Worm (Caenorhabditis elegans) whole organism, L4 larva: ENCODE data around the gene pho-9.

Experiments used
- F26F4.8 ChIP-seq: fragments of 200-800 bp; sonication (Bioruptor generic); conservative IDR thresholded peaks from 2 replicates; pipeline ENCODE4 v1.3.6; 2022; ENCODE audit warnings: missing genetic modification characterization, missing compliant biosample characterization
- F44E2.7 ChIP-seq: fragments of 200-800 bp; sonication (Bioruptor generic); IDR thresholded peaks from 2 replicates; pipeline ENCODE4 v2.1.2; 2022; ENCODE audit warnings: missing genetic modification characterization, missing compliant biosample characterization
- F49E8.2 ChIP-seq: sonication (generic microtip); optimal IDR thresholded peaks from 2 replicates; lab custom pipeline; 2016; ENCODE audit warnings: missing compliant biosample characterization, mild to moderate bottlenecking, missing genetic modification characterization, borderline replicate concordance
- R02D3.7 ChIP-seq: fragments of 150-350 bp; sonication (generic microtip); optimal IDR thresholded peaks from 3 replicates; lab custom pipeline; 2014; ENCODE audit warnings: missing biosample characterization, missing genetic modification characterization
- Y75B8A.6 ChIP-seq: fragments of 200-800 bp; sonication (Bioruptor generic); IDR thresholded peaks from 2 replicates; pipeline ENCODE4 v1.3.6; 2022; ENCODE audit warnings: missing genetic modification reagents, missing genetic modification characterization, missing compliant biosample characterization
- aha-1 ChIP-seq: fragments of 150-350 bp; peaks from one replicate; lab custom pipeline; 2014; ENCODE audit warnings: missing biosample characterization, missing genetic modification characterization
- ama-1 ChIP-seq: fragments of 150-350 bp; optimal IDR thresholded peaks from 2 replicates; lab custom pipeline; 2014; ENCODE audit warnings: inconsistent platforms, mixed read lengths
- attf-4 ChIP-seq: sonication (generic microtip); optimal IDR thresholded peaks from 3 replicates; lab custom pipeline; 2017; ENCODE audit warnings: missing biosample characterization, missing genetic modification characterization
- ceh-28 ChIP-seq: fragments of 150-350 bp; optimal IDR thresholded peaks from 2 replicates; lab custom pipeline; 2014; ENCODE audit warnings: missing biosample characterization, missing genetic modification reagents, missing genetic modification characterization
- ceh-32 ChIP-seq: sonication (generic microtip); optimal IDR thresholded peaks from 2 replicates; lab custom pipeline; 2016; ENCODE audit warnings: mild to moderate bottlenecking, missing genetic modification characterization, missing compliant biosample characterization; ENCODE audit not compliant: poor library complexity
- ceh-62 ChIP-seq: sonication (generic microtip); optimal IDR thresholded peaks from 2 replicates; lab custom pipeline; 2017; ENCODE audit warnings: missing biosample characterization, missing genetic modification characterization
- ceh-82 ChIP-seq: sonication (generic microtip); optimal IDR thresholded peaks from 2 replicates; lab custom pipeline; 2017; ENCODE audit warnings: missing biosample characterization, missing genetic modification characterization
- ces-1 ChIP-seq: fragments of 150-350 bp; sonication (generic microtip); optimal IDR thresholded peaks from 4 replicates; lab custom pipeline; 2014; ENCODE audit warnings: missing biosample characterization, missing genetic modification reagents, missing genetic modification characterization
- cey-2 ChIP-seq: sonication (generic microtip); optimal IDR thresholded peaks from 3 replicates; lab custom pipeline; 2017; ENCODE audit warnings: missing genetic modification characterization, mild to moderate bottlenecking, missing compliant biosample characterization, antibody characterized with exemption, borderline replicate concordance; ENCODE audit not compliant: insufficient read depth
- ctbp-1 ChIP-seq: fragments of 200-800 bp; sonication (Bioruptor generic); IDR thresholded peaks from 2 replicates; pipeline ENCODE4 v1.3.6; 2022; ENCODE audit warnings: missing genetic modification reagents, missing genetic modification characterization, missing compliant biosample characterization
- daf-12 ChIP-seq: fragments of 150-350 bp; optimal IDR thresholded peaks from 2 replicates; lab custom pipeline; 2014; ENCODE audit warnings: missing biosample characterization, missing genetic modification reagents, missing genetic modification characterization
- dmd-9 ChIP-seq: fragments of 200-800 bp; sonication (Bioruptor generic); IDR thresholded peaks from 2 replicates; pipeline ENCODE4 v1.3.6; 2022; ENCODE audit warnings: missing genetic modification reagents, missing genetic modification characterization, missing compliant biosample characterization
- duxl-1 ChIP-seq: sonication (generic microtip); optimal IDR thresholded peaks from 2 replicates; lab custom pipeline; 2016; ENCODE audit warnings: mild to moderate bottlenecking, missing genetic modification characterization, moderate library complexity, missing compliant biosample characterization; ENCODE audit not compliant: poor library complexity
- egl-27 ChIP-seq: sonication (generic microtip); optimal IDR thresholded peaks from 3 replicates; lab custom pipeline; 2017; ENCODE audit warnings: missing biosample characterization, missing genetic modification reagents, missing genetic modification characterization
- fos-1 ChIP-seq: fragments of 150-350 bp; optimal IDR thresholded peaks from 2 replicates; lab custom pipeline; 2014; ENCODE audit warnings: missing biosample characterization, missing genetic modification characterization
- hif-1 ChIP-seq, 2 experiments: sonication (generic microtip); optimal IDR thresholded peaks; 2 replicates each; lab custom pipeline; 2016 to 2017; ENCODE audit warnings: missing compliant biosample characterization in 2 of 2, missing genetic modification characterization in 2 of 2, missing genetic modification reagents in 2 of 2, missing genotype in 2 of 2, mild to moderate bottlenecking in 1 of 2
- hmg-1.1 ChIP-seq: fragments of 200-800 bp; sonication (Bioruptor generic); IDR thresholded peaks from 2 replicates; pipeline ENCODE4 v1.3.6; 2022; ENCODE audit warnings: missing genetic modification reagents, missing genetic modification characterization, missing compliant biosample characterization
- jun-1 ChIP-seq: fragments of 150-350 bp; optimal IDR thresholded peaks from 2 replicates; lab custom pipeline; 2014; ENCODE audit warnings: missing biosample characterization, missing genetic modification reagents, missing genetic modification characterization
- lin-1 ChIP-seq: fragments of 200-800 bp; sonication (Bioruptor generic); IDR thresholded peaks from 2 replicates; pipeline ENCODE4 v1.3.6; 2022; ENCODE audit warnings: missing genetic modification reagents, missing genetic modification characterization, missing compliant biosample characterization
- lin-13 ChIP-seq: fragments of 150-350 bp; optimal IDR thresholded peaks from 2 replicates; lab custom pipeline; 2014; ENCODE audit warnings: missing biosample characterization, missing genetic modification reagents, missing genetic modification characterization
- lin-15B ChIP-seq: fragments of 150-350 bp; sonication (generic microtip); optimal IDR thresholded peaks from 3 replicates; lab custom pipeline; 2014; ENCODE audit warnings: missing biosample characterization, missing genetic modification characterization
- lin-38 ChIP-seq: fragments of 200-800 bp; sonication (Bioruptor generic); IDR thresholded peaks from 2 replicates; pipeline ENCODE4 v1.3.6; 2022; ENCODE audit warnings: missing genetic modification reagents, missing genetic modification characterization, missing compliant biosample characterization
- lir-3 ChIP-seq: sonication (generic microtip); optimal IDR thresholded peaks from 2 replicates; lab custom pipeline; 2016; ENCODE audit warnings: mild to moderate bottlenecking, missing genetic modification characterization, missing compliant biosample characterization
- mdt-29 ChIP-seq: fragments of 200-800 bp; sonication (Bioruptor generic); IDR thresholded peaks from 2 replicates; pipeline ENCODE4 v1.3.6; 2022; ENCODE audit warnings: missing genetic modification reagents, missing genetic modification characterization, missing compliant biosample characterization
- mes-2 ChIP-seq: sonication (generic microtip); optimal IDR thresholded peaks from 2 replicates; lab custom pipeline; 2016; ENCODE audit warnings: missing genotype, mild to moderate bottlenecking, missing genetic modification characterization, missing compliant biosample characterization; ENCODE audit not compliant: poor library complexity, severe bottlenecking
- mxl-2 ChIP-seq: fragments of 200-800 bp; sonication (Bioruptor generic); conservative IDR thresholded peaks from 2 replicates; pipeline ENCODE4 v1.3.6; 2022; ENCODE audit warnings: missing genetic modification reagents, missing genetic modification characterization, missing compliant biosample characterization
- nhr-10 ChIP-seq: fragments of 150-350 bp; optimal IDR thresholded peaks from 2 replicates; lab custom pipeline; 2014; ENCODE audit warnings: missing biosample characterization, missing genetic modification characterization
- nhr-102 ChIP-seq: sonication (generic microtip); optimal IDR thresholded peaks from 2 replicates; lab custom pipeline; 2016; ENCODE audit warnings: mild to moderate bottlenecking, missing genetic modification characterization, moderate library complexity, missing compliant biosample characterization
- nhr-11 ChIP-seq: fragments of 150-350 bp; optimal IDR thresholded peaks from 2 replicates; lab custom pipeline; 2014; ENCODE audit warnings: missing biosample characterization, missing genetic modification characterization
- nhr-237 ChIP-seq: sonication (generic microtip); optimal IDR thresholded peaks from 2 replicates; lab custom pipeline; 2017; ENCODE audit warnings: missing biosample characterization, missing genetic modification characterization
- nhr-42 ChIP-seq: fragments of 200-800 bp; sonication (Bioruptor generic); IDR thresholded peaks from 2 replicates; pipeline ENCODE4 v1.3.6; 2022; ENCODE audit warnings: missing genetic modification characterization, missing compliant biosample characterization
- nhr-77 ChIP-seq: fragments of 150-350 bp; optimal IDR thresholded peaks from 2 replicates; lab custom pipeline; 2014; ENCODE audit warnings: missing biosample characterization, missing genetic modification characterization
- pha-4 ChIP-seq, 2 experiments: fragments of 150-350 bp in 1 of 2; fragments of 200-800 bp in 1 of 2; sonication (Bioruptor generic) in 1 of 2; IDR thresholded peaks in 1 of 2; optimal IDR thresholded peaks in 1 of 2; 2 replicates each; pipeline versions ENCODE4 v1.3.6 to Lab custom; 2014 to 2022; ENCODE audit warnings: missing genetic modification characterization in 2 of 2, missing genetic modification reagents in 2 of 2, missing biosample characterization in 1 of 2, missing compliant biosample characterization in 1 of 2
- php-3 ChIP-seq: fragments of 200-800 bp; sonication (Bioruptor generic); IDR thresholded peaks from 2 replicates; pipeline ENCODE4 v1.3.6; 2022; ENCODE audit warnings: missing genetic modification reagents, missing genetic modification characterization, missing compliant biosample characterization
- pqm-1 ChIP-seq: sonication (generic microtip); optimal IDR thresholded peaks from 2 replicates; lab custom pipeline; 2017; ENCODE audit warnings: missing biosample characterization, missing genetic modification characterization
- rbr-2 ChIP-seq: sonication (generic microtip); optimal IDR thresholded peaks from 2 replicates; lab custom pipeline; 2016; ENCODE audit warnings: missing genotype, missing genetic modification characterization, missing compliant biosample characterization
- saeg-2 ChIP-seq: fragments of 200-800 bp; sonication (Bioruptor generic); IDR thresholded peaks from 2 replicates; pipeline ENCODE4 v1.3.6; 2022; ENCODE audit warnings: missing genetic modification reagents, missing genetic modification characterization, missing compliant biosample characterization
- sdz-12 ChIP-seq: fragments of 200-800 bp; sonication (Bioruptor generic); optimal IDR thresholded peaks from 2 replicates; lab custom pipeline; 2018; ENCODE audit warnings: mild to moderate bottlenecking, missing genetic modification characterization, missing compliant biosample characterization
- set-16 ChIP-seq: fragments of 200-800 bp; sonication (Bioruptor generic); IDR thresholded peaks from 2 replicates; pipeline ENCODE4 v1.3.6; 2022; ENCODE audit warnings: missing genetic modification reagents, missing genetic modification characterization, missing compliant biosample characterization
- skn-1 ChIP-seq: fragments of 150-350 bp; optimal IDR thresholded peaks from 2 replicates; lab custom pipeline; 2014; ENCODE audit warnings: missing biosample characterization, missing genetic modification characterization
- snpc-4 ChIP-seq: fragments of 150-350 bp; optimal IDR thresholded peaks from 2 replicates; lab custom pipeline; 2014; ENCODE audit warnings: missing biosample characterization, missing genetic modification characterization
- unc-130 ChIP-seq: sonication (generic microtip); optimal IDR thresholded peaks from 2 replicates; lab custom pipeline; 2016; ENCODE audit warnings: missing genetic modification reagents, missing genetic modification characterization, missing compliant biosample characterization
- unc-39 ChIP-seq: sonication (generic microtip); optimal IDR thresholded peaks from 2 replicates; lab custom pipeline; 2017; ENCODE audit warnings: missing biosample characterization, missing genetic modification characterization
- unc-62 ChIP-seq, 3 experiments: fragments of 150-350 bp in 1 of 3; sonication (generic microtip); optimal IDR thresholded peaks in 2 of 3; peaks in 1 of 3; 1 replicate in 1 of 3; 2 replicates in 2 of 3; lab custom pipeline; 2014 to 2017; ENCODE audit warnings: missing biosample characterization in 3 of 3, missing genetic modification characterization in 3 of 3, missing genetic modification reagents in 3 of 3, missing genotype in 1 of 3
- zip-11 ChIP-seq: fragments of 200-800 bp; sonication (Bioruptor generic); IDR thresholded peaks from 2 replicates; pipeline ENCODE4 v1.3.6; 2022; ENCODE audit warnings: missing genetic modification characterization, missing compliant biosample characterization
- ztf-7 ChIP-seq: fragments of 150-350 bp; optimal IDR thresholded peaks from 2 replicates; lab custom pipeline; 2014; ENCODE audit warnings: missing biosample characterization, missing genetic modification characterization

pho-9 gene

ce11 chrIII:2786740-2787139 is 26.1 kb upstream of the pho-9 start, which contains the start of gene nduc-2:
TSS of gene nduc-2 (plus strand) at chrIII:2786852.
- TF ChIP-seq F26F4.8 (GFP tag; lab: Robert Waterston, UW), result 0 out of 2 replicates have a peak, but pooled peaks have one; percentile 23
- peak in 1 of 2 experiments; percentile 13 for TF ChIP-seq unc-62 (GFP tag; optimal IDR thresholded peaks at IDR 0.05 in 1 of 2; lab: Kevin White, UChicago)
- TF ChIP-seq unc-62 (tag; optimal IDR thresholded peaks at IDR 0.05; lab: Kevin White, UChicago), result no peak
- TF ChIP-seq F49E8.2 (tag; lab: Kevin White, UChicago), result no peak
- TF ChIP-seq egl-27 (tag; lab: Kevin White, UChicago), result no peak
- TF ChIP-seq snpc-4 (tag; lab: Kevin White, UChicago), result no peak
- no peak for TF ChIP-seq nhr-77 (tag; lab: Kevin White, UChicago)
- no peak for TF ChIP-seq ceh-62 (tag; lab: Kevin White, UChicago)
- no peak for TF ChIP-seq unc-39
- no peak for TF ChIP-seq hif-1 (tag; optimal IDR thresholded peaks at IDR 0.05; lab: Kevin White, UChicago)
- TF ChIP-seq mxl-2, result no peak
- peak; percentile 62 for TF ChIP-seq set-16 (GFP tag; lab: Robert Waterston, UW)
- no peak for TF ChIP-seq mes-2 (tag; lab: Kevin White, UChicago)
- TF ChIP-seq nhr-11 (tag; lab: Kevin White, UChicago), result no peak
- TF ChIP-seq mdt-29 (GFP tag; lab: Robert Waterston, UW), result no peak
- no peak for TF ChIP-seq hmg-1.1 (GFP tag; lab: Robert Waterston, UW)
- TF ChIP-seq F44E2.7 (GFP tag; lab: Robert Waterston, UW), result no peak
- TF ChIP-seq aha-1 (tag; lab: Kevin White, UChicago), result no peak
- no peak for TF ChIP-seq ceh-82 (tag; lab: Kevin White, UChicago)
- TF ChIP-seq jun-1, result no peak
- TF ChIP-seq php-3 (GFP tag; lab: Robert Waterston, UW), result 0 out of 2 replicates have a peak, but pooled peaks have one; percentile 25
- TF ChIP-seq cey-2 (tag; lab: Kevin White, UChicago), result no peak
- no peak for TF ChIP-seq ctbp-1 (GFP tag; lab: Robert Waterston, UW)
- TF ChIP-seq pqm-1 (tag; lab: Kevin White, UChicago), result no peak
- 0 out of 2 replicates have a peak, but pooled peaks have one; percentile 7 for TF ChIP-seq lin-1 (GFP tag; lab: Robert Waterston, UW)
- no peak for TF ChIP-seq dmd-9 (GFP tag; lab: Robert Waterston, UW)
- no peak for TF ChIP-seq ztf-7 (tag; lab: Kevin White, UChicago)
- TF ChIP-seq pha-4 (GFP tag; IDR thresholded peaks at IDR 0.05; lab: Robert Waterston, UW), result peak; percentile 28; the same call in 1 of the 2 replicates
- TF ChIP-seq pha-4 (tag; optimal IDR thresholded peaks at IDR 0.05; lab: Kevin White, UChicago), result no peak
- no peak for TF ChIP-seq fos-1 (tag; lab: Kevin White, UChicago)
- TF ChIP-seq Y75B8A.6 (GFP tag; lab: Robert Waterston, UW), result 0 out of 2 replicates have a peak, but pooled peaks have one; percentile 15
- TF ChIP-seq nhr-237, result no peak
- no peak for TF ChIP-seq lir-3 (tag; lab: Kevin White, UChicago)
- TF ChIP-seq R02D3.7, result no peak
- TF ChIP-seq ama-1 (lab: Kevin White, UChicago), result peak; percentile 41
- TF ChIP-seq zip-11, result no peak
- no peak for TF ChIP-seq ces-1
- TF ChIP-seq daf-12 (tag; lab: Kevin White, UChicago), result no peak
- TF ChIP-seq rbr-2 (tag; lab: Kevin White, UChicago), result no peak
- no peak for TF ChIP-seq ceh-28 (tag; lab: Kevin White, UChicago)
- no peak for TF ChIP-seq unc-130 (GFP tag; lab: Kevin White, UChicago)
- TF ChIP-seq sdz-12 (GFP tag; lab: Kevin White, UChicago), result no peak
- no peak for TF ChIP-seq nhr-102 (tag; lab: Kevin White, UChicago)
- TF ChIP-seq lin-15B (tag; lab: Kevin White, UChicago), result no peak
- TF ChIP-seq lin-13 (GFP tag; lab: Kevin White, UChicago), result no peak
- no peak for TF ChIP-seq duxl-1 (tag; lab: Kevin White, UChicago)
- TF ChIP-seq nhr-42 (GFP tag; lab: Robert Waterston, UW), result no peak
- no peak for TF ChIP-seq skn-1 (tag; lab: Kevin White, UChicago)
- TF ChIP-seq nhr-10, result no peak
- TF ChIP-seq ceh-32 (tag; lab: Kevin White, UChicago), result no peak
- TF ChIP-seq lin-38 (GFP tag; lab: Robert Waterston, UW), result peak; percentile 67
- TF ChIP-seq attf-4 (tag; lab: Kevin White, UChicago), result no peak
- no peak for TF ChIP-seq saeg-2
